Worm (Caenorhabditis elegans): Measurements from ENCODE around the gene srz-94.

Gene srz-94

ce11 chrV:17021361-17021760 lies 14.4 kb downstream of the srz-94 start, which contains the start of gene F49H6.12:
TSS of gene F49H6.12 (minus strand) at chrV:17021461.
- TF ChIP-seq nhr-6 (tag; optimal IDR thresholded peaks at IDR 0.05) (no peak), ceh-82 (tag; optimal IDR thresholded peaks at IDR 0.05) (no peak), nhr-11 (tag; optimal IDR thresholded peaks at IDR 0.05) (no peak), mdl-1 (tag; optimal IDR thresholded peaks at IDR 0.05) (no peak), ztf-1 (GFP tag; conservative IDR thresholded peaks at IDR 0.05) (no peak), R02D3.7 (tag; optimal IDR thresholded peaks at IDR 0.05) (no peak), skn-1 (tag; optimal IDR thresholded peaks at IDR 0.05) (no peak)

- TF ChIP-seq zag-1 (tag; optimal IDR thresholded peaks at IDR 0.05) (no peak), elt-3 (tag; optimal IDR thresholded peaks at IDR 0.05) (no peak), ZK546.5 (tag; optimal IDR thresholded peaks at IDR 0.05) (no peak), ama-1 (optimal IDR thresholded peaks at IDR 0.05) (no peak), blmp-1 (tag; optimal IDR thresholded peaks at IDR 0.05; ENCODE audit: insufficient read depth) (no peak), sma-9 (GFP tag; optimal IDR thresholded peaks at IDR 0.05) (no peak), sma-9 (tag; optimal IDR thresholded peaks at IDR 0.05) (no peak), lsy-2 (tag; optimal IDR thresholded peaks at IDR 0.05) (no peak), F13H6.1 (tag; optimal IDR thresholded peaks at IDR 0.05) (no peak), skn-1 (tag; optimal IDR thresholded peaks at IDR 0.05) (no peak), nhr-10 (tag; optimal IDR thresholded peaks at IDR 0.05) (no peak), nhr-11 (tag; optimal IDR thresholded peaks at IDR 0.05) (no peak)
These were observed 16.1 kb downstream of the srz-94 start, which contains the start of gene F49H6.17 for ce11 chrV:17019690-17020089. TSS of gene F49H6.17 (plus strand) at chrV:17019990.

ce11 chrV:17016787-17017186 lies 19.0 kb downstream of the srz-94 start, which contains the start of gene srh-97:
TSS of gene srh-97 (plus strand) at chrV:17017087.
- TF ChIP-seq lin-39 (tag; optimal IDR thresholded peaks at IDR 0.05) (no peak), ztf-1 (GFP tag; conservative IDR thresholded peaks at IDR 0.05) (no peak), nhr-25 (tag; optimal IDR thresholded peaks at IDR 0.05) (no peak), nhr-23 (tag; optimal IDR thresholded peaks at IDR 0.05) (no peak), unc-55 (GFP tag; optimal IDR thresholded peaks at IDR 0.05) (no peak), gmeb-1 (tag; optimal IDR thresholded peaks at IDR 0.05) (no peak), ceh-16 (tag; optimal IDR thresholded peaks at IDR 0.05) (no peak), mbf-1 (tag; optimal IDR thresholded peaks at IDR 0.05) (no peak), nhr-6 (tag; optimal IDR thresholded peaks at IDR 0.05) (no peak), nhr-11 (tag; optimal IDR thresholded peaks at IDR 0.05) (no peak), ama-1 (optimal IDR thresholded peaks at IDR 0.05) (no peak), ztf-4 (tag; optimal IDR thresholded peaks at IDR 0.05) (no peak), alr-1 (tag; optimal IDR thresholded peaks at IDR 0.05) (no peak), zag-1 (tag; optimal IDR thresholded peaks at IDR 0.05) (no peak)

- TF ChIP-seq sma-9 (GFP tag; optimal IDR thresholded peaks at IDR 0.05) (peak; percentile 80), sma-9 (tag; optimal IDR thresholded peaks at IDR 0.05) (no peak), gmeb-1 (tag; optimal IDR thresholded peaks at IDR 0.05) (peak; percentile 5), fos-1 (tag; optimal IDR thresholded peaks at IDR 0.05) (peak; percentile 81), mab-5 (tag; optimal IDR thresholded peaks at IDR 0.05) (no peak)
These were observed 21.7 kb downstream of the srz-94 start, which contains the start of gene clc-13 for ce11 chrV:17014050-17014449. TSS of gene clc-13 (plus strand) at chrV:17014408.

- TF ChIP-seq ceh-82 (tag; optimal IDR thresholded peaks at IDR 0.05): no peak
- no peak for TF ChIP-seq unc-62 (GFP tag; optimal IDR thresholded peaks at IDR 0.05)
- no peak for TF ChIP-seq gmeb-1 (tag; optimal IDR thresholded peaks at IDR 0.05)
- TF ChIP-seq ama-1 (optimal IDR thresholded peaks at IDR 0.05): no peak
- TF ChIP-seq aly-2 (tag; optimal IDR thresholded peaks at IDR 0.05): no peak
- TF ChIP-seq C34F6.9 (tag; optimal IDR thresholded peaks at IDR 0.05): no peak
- no peak for TF ChIP-seq peb-1 (tag; optimal IDR thresholded peaks at IDR 0.05)
- TF ChIP-seq mab-5 (tag; optimal IDR thresholded peaks at IDR 0.05): no peak
- TF ChIP-seq nhr-77 (tag; optimal IDR thresholded peaks at IDR 0.05): no peak
- TF ChIP-seq nhr-11 (tag; optimal IDR thresholded peaks at IDR 0.05): no peak
- TF ChIP-seq Y55F3AM.14 (GFP tag; optimal IDR thresholded peaks at IDR 0.05): no peak
- no peak for TF ChIP-seq nhr-21 (tag; optimal IDR thresholded peaks at IDR 0.05)
- no peak for TF ChIP-seq nhr-6 (tag; optimal IDR thresholded peaks at IDR 0.05)
- TF ChIP-seq nhr-25 (tag; optimal IDR thresholded peaks at IDR 0.05): no peak
- TF ChIP-seq ZK546.5 (tag; optimal IDR thresholded peaks at IDR 0.05): no peak
These were observed 22.5 kb downstream of the srz-94 start, which contains the start of gene clec-241 for ce11 chrV:17013232-17013631. TSS of gene clec-241 (minus strand) at chrV:17013332.
